Worm (Caenorhabditis elegans): ENCODE results near the gene srx-95.

srx-95 gene

ce11 chrII:6716638-6717037, 37.9 kb downstream of the srx-95 start, which contains the start of the genes T14B4.5 and T14B4.20:
TSS of gene T14B4.5 (plus strand) at chrII:6716863.
TSS of gene T14B4.20 (plus strand) at chrII:6716901.
- no peak for TF ChIP-seq egl-27 (tag; optimal IDR thresholded peaks at IDR 0.05)
- no peak for TF ChIP-seq mab-5 (tag; optimal IDR thresholded peaks at IDR 0.05)
- no peak for TF ChIP-seq R02D3.7 (tag; optimal IDR thresholded peaks at IDR 0.05)

ce11 chrII:6715853-6716252, 38.7 kb downstream of the srx-95 start:
- TF ChIP-seq nhr-21 (tag; optimal IDR thresholded peaks at IDR 0.05) (peak; percentile 42), C34F6.9 (tag; optimal IDR thresholded peaks at IDR 0.05) (no peak), sma-9 (GFP tag; optimal IDR thresholded peaks at IDR 0.05) (peak; percentile 59), sma-9 (tag; optimal IDR thresholded peaks at IDR 0.05) (no peak)

- TF ChIP-seq nhr-21 (tag; optimal IDR thresholded peaks at IDR 0.05) (peak; percentile 44), blmp-1 (tag; optimal IDR thresholded peaks at IDR 0.05; ENCODE audit: insufficient read depth) (peak; percentile 67), lin-13 (GFP tag; optimal IDR thresholded peaks at IDR 0.05) (no peak)
These were observed 40.7 kb downstream of the srx-95 start, which contains the start of gene dpy-2 for ce11 chrII:6713832-6714342. TSS of gene dpy-2 (plus strand) at chrII:6714292.

- no peak for TF ChIP-seq F13H6.1 (tag; optimal IDR thresholded peaks at IDR 0.05)
- TF ChIP-seq sma-9 (GFP tag; optimal IDR thresholded peaks at IDR 0.05) = no peak
- TF ChIP-seq sma-9 (tag; optimal IDR thresholded peaks at IDR 0.05) = no peak
- no peak for TF ChIP-seq lin-39 (tag; optimal IDR thresholded peaks at IDR 0.05)
- TF ChIP-seq lin-13 (GFP tag; optimal IDR thresholded peaks at IDR 0.05) = no peak
- TF ChIP-seq ZK546.5 (tag; optimal IDR thresholded peaks at IDR 0.05) = no peak
- no peak for TF ChIP-seq fos-1 (tag; optimal IDR thresholded peaks at IDR 0.05)
- TF ChIP-seq unc-62 (GFP tag; optimal IDR thresholded peaks at IDR 0.05) = no peak
- TF ChIP-seq crh-2 (tag; optimal IDR thresholded peaks at IDR 0.05) = no peak
- TF ChIP-seq nhr-23 (tag; optimal IDR thresholded peaks at IDR 0.05) = no peak
These were observed 41.6 kb downstream of the srx-95 start for ce11 chrII:6713003-6713402.

ce11 chrII:6712177-6712981, 42.2 kb downstream of the srx-95 start, which contains the start of the genes dpy-10 and T14B4.19:
TSS of gene dpy-10 (minus strand) at chrII:6712227.
TSS of gene T14B4.19 (minus strand) at chrII:6712931.
- TF ChIP-seq sma-3 (GFP tag; optimal IDR thresholded peaks at IDR 0.05) (peak; percentile 51), elt-3 (tag; optimal IDR thresholded peaks at IDR 0.05) (no peak), skn-1 (tag; optimal IDR thresholded peaks at IDR 0.05) (no peak), elt-1 (tag; optimal IDR thresholded peaks at IDR 0.05) (peak; percentile 42), sem-4 (tag; optimal IDR thresholded peaks at IDR 0.05) (peak; percentile 16), sma-9 (GFP tag; optimal IDR thresholded peaks at IDR 0.05) (peak; percentile 84), sma-9 (tag; optimal IDR thresholded peaks at IDR 0.05) (no peak), lsy-2 (tag; optimal IDR thresholded peaks at IDR 0.05) (peak in 1 of 2 experiments; percentile 63), nhr-21 (tag; optimal IDR thresholded peaks at IDR 0.05) (peak; percentile 92), peb-1 (tag; optimal IDR thresholded peaks at IDR 0.05) (no peak), blmp-1 (tag; optimal IDR thresholded peaks at IDR 0.05; ENCODE audit: insufficient read depth) (peak; percentile 92), nhr-6 (tag; optimal IDR thresholded peaks at IDR 0.05) (no peak), egl-27 (tag; optimal IDR thresholded peaks at IDR 0.05) (peak; percentile 9), fos-1 (tag; optimal IDR thresholded peaks at IDR 0.05) (peak; percentile 33), R02D3.7 (tag; optimal IDR thresholded peaks at IDR 0.05) (no peak)

ce11 chrII:6710596-6710995, 44.0 kb downstream of the srx-95 start:
- no peak for TF ChIP-seq fos-1 (tag; optimal IDR thresholded peaks at IDR 0.05)
- no peak for TF ChIP-seq ztf-11 (tag; optimal IDR thresholded peaks at IDR 0.05)
- TF ChIP-seq sem-4 (tag; optimal IDR thresholded peaks at IDR 0.05) = no peak
- TF ChIP-seq ztf-1 (GFP tag; conservative IDR thresholded peaks at IDR 0.05) = no peak
- no peak for TF ChIP-seq crh-2 (tag; optimal IDR thresholded peaks at IDR 0.05)
- TF ChIP-seq unc-62 (GFP tag; optimal IDR thresholded peaks at IDR 0.05) = no peak
- no peak for TF ChIP-seq mdl-1 (tag; optimal IDR thresholded peaks at IDR 0.05)

ce11 chrII:6709680-6710079, 44.9 kb downstream of the srx-95 start:
- peak; percentile 20 for TF ChIP-seq nhr-21 (tag; optimal IDR thresholded peaks at IDR 0.05)
- no peak for TF ChIP-seq nhr-6 (tag; optimal IDR thresholded peaks at IDR 0.05)
